Fruit fly (Drosophila melanogaster): ENCODE measurements around the gene CG15370.

dm6 chrX:9223182-9223581, 2.1 kb upstream of the CG15370 start, which contains the start of gene t:
- no peak for TF ChIP-seq esn (GFP tag; optimal IDR thresholded peaks at IDR 0.05)
- TF ChIP-seq CG6854 (GFP tag; optimal IDR thresholded peaks at IDR 0.05), result no peak
- TF ChIP-seq fd59A (GFP tag; optimal IDR thresholded peaks at IDR 0.05), result no peak
- no peak for TF ChIP-seq Blimp-1 (GFP tag; optimal IDR thresholded peaks at IDR 0.05)
- no peak for TF ChIP-seq CG3032 (tag; optimal IDR thresholded peaks at IDR 0.05)
- no peak for TF ChIP-seq Gug (GFP tag; IDR thresholded peaks at IDR 0.05)
- no peak for TF ChIP-seq CG7368 (GFP tag; optimal IDR thresholded peaks at IDR 0.05)
- TF ChIP-seq spab (GFP tag; optimal IDR thresholded peaks at IDR 0.05), result no peak
- TF ChIP-seq Lpt (GFP tag; optimal IDR thresholded peaks at IDR 0.05), result no peak
- TF ChIP-seq fd85E (GFP tag; optimal IDR thresholded peaks at IDR 0.05), result no peak
